Worm (Caenorhabditis elegans) whole organism, L4/young adult: ENCODE results near the gene H03E18.2.

Source experiments
- W03F9.2 ChIP-seq: fragments of 150-350 bp; optimal IDR thresholded peaks from 2 replicates; lab custom pipeline; 2014; ENCODE audit warnings: missing biosample characterization, missing genetic modification characterization
- dao-5 ChIP-seq: sonication (generic microtip); optimal IDR thresholded peaks from 2 replicates; lab custom pipeline; 2016; ENCODE audit warnings: missing genotype, missing genetic modification characterization, moderate library complexity, missing compliant biosample characterization

- no peak for TF ChIP-seq W03F9.2 (tag; lab: Kevin White, UChicago)
- no peak for TF ChIP-seq dao-5 (tag; lab: Kevin White, UChicago)
These were observed 28.7 kb upstream of the H03E18.2 start, which contains the start of gene D2021.4 for ce11 chrX:8549026-8549425.
